Fruit fly (Drosophila melanogaster) whole organism, wandering third instar larva: ENCODE measurements around the gene Nedd8.

Experiments used
- Abd-B ChIP-seq: fragments of >200 bp; optimal IDR thresholded peaks from 2 replicates; lab custom pipeline; 2017; ENCODE audit warnings: missing biosample characterization, missing genetic modification characterization
- CG9705 ChIP-seq: fragments of 200-800 bp; sonication (Bioruptor generic); optimal IDR thresholded peaks from 2 replicates; lab custom pipeline; 2018; ENCODE audit warnings: missing biosample characterization, mild to moderate bottlenecking, missing genetic modification characterization
- CrebA ChIP-seq: fragments of 200-800 bp; sonication (Bioruptor generic); optimal IDR thresholded peaks from 2 replicates; lab custom pipeline; 2016; ENCODE audit warnings: missing biosample characterization, mild to moderate bottlenecking, missing genetic modification characterization, borderline replicate concordance
- Dfd ChIP-seq: fragments of >200 bp; optimal IDR thresholded peaks from 2 replicates; lab custom pipeline; 2017; ENCODE audit warnings: missing biosample characterization, missing genetic modification characterization
- Dif ChIP-seq: fragments of 200-275, 200-300 bp; sonication (Bioruptor generic); optimal IDR thresholded peaks from 2 replicates; lab custom pipeline; 2018; ENCODE audit warnings: missing biosample characterization, missing genetic modification characterization; ENCODE audit not compliant: partially characterized antibody
- Hnf4 ChIP-seq: fragments of 200-800 bp; sonication (Bioruptor generic); optimal IDR thresholded peaks from 2 replicates; lab custom pipeline; 2016; ENCODE audit warnings: missing biosample characterization, mild to moderate bottlenecking, missing genetic modification characterization
- Hr83 ChIP-seq: fragments of 200-300 bp; sonication (Bioruptor generic); optimal IDR thresholded peaks from 2 replicates; lab custom pipeline; 2016; ENCODE audit warnings: missing biosample characterization, mild to moderate bottlenecking, missing genetic modification characterization, moderate library complexity; ENCODE audit not compliant: poor library complexity, severe bottlenecking
- Mio ChIP-seq: sonication (Bioruptor generic); optimal IDR thresholded peaks from 2 replicates; lab custom pipeline; 2016; ENCODE audit warnings: missing biosample characterization, missing genetic modification characterization
- Myc ChIP-seq: fragments of >200 bp; optimal IDR thresholded peaks from 2 replicates; lab custom pipeline; 2017
- N ChIP-seq: fragments of >200 bp; optimal IDR thresholded peaks from 2 replicates; lab custom pipeline; 2018; ENCODE audit warnings: missing biosample characterization, missing external identifiers, missing genetic modification characterization
- Rel ChIP-seq, 2 experiments: fragments of 200-800 bp; sonication (Bioruptor generic) in 1 of 2; optimal IDR thresholded peaks; 2 replicates in 1 of 2; 3 replicates in 1 of 2; lab custom pipeline; 2016 to 2019; ENCODE audit warnings: mild to moderate bottlenecking in 2 of 2, missing biosample characterization in 2 of 2, missing genetic modification characterization in 2 of 2, moderate library complexity in 1 of 2
- Sp1 ChIP-seq: fragments of 200-800 bp; sonication (Bioruptor generic); optimal IDR thresholded peaks from 3 replicates; lab custom pipeline; 2019; ENCODE audit warnings: missing biosample characterization, mild to moderate bottlenecking, missing genetic modification characterization, moderate library complexity
- Vsx2 ChIP-seq: fragments of 200-300, 225-300 bp; sonication (Bioruptor generic); optimal IDR thresholded peaks from 2 replicates; lab custom pipeline; 2018; ENCODE audit warnings: missing biosample characterization, missing genetic modification characterization; ENCODE audit not compliant: partially characterized antibody
- br ChIP-seq: fragments of 200-800 bp; sonication (Bioruptor generic); optimal IDR thresholded peaks from 2 replicates; lab custom pipeline; 2016; ENCODE audit warnings: missing biosample characterization, missing genetic modification characterization
- brk ChIP-seq: fragments of 200-800 bp; sonication (Bioruptor generic); optimal IDR thresholded peaks from 2 replicates; lab custom pipeline; 2016; ENCODE audit warnings: missing biosample characterization, mild to moderate bottlenecking, missing genetic modification characterization
- dl ChIP-seq, 2 experiments: fragments of 175-275, 200-275 bp in 1 of 2; fragments of 200-275 bp in 1 of 2; sonication (Bioruptor generic); optimal IDR thresholded peaks; lab custom pipeline; 2018; ENCODE audit warnings: mild to moderate bottlenecking in 2 of 2, missing biosample characterization in 2 of 2, missing genetic modification characterization in 2 of 2, moderate library complexity in 2 of 2; ENCODE audit not compliant: partially characterized antibody in 2 of 2, insufficient read depth in 1 of 2
- dmrt93B ChIP-seq: fragments of 200-800 bp; sonication (Bioruptor generic); optimal IDR thresholded peaks from 2 replicates; lab custom pipeline; 2018; ENCODE audit warnings: missing biosample characterization, mild to moderate bottlenecking, missing genetic modification characterization
- dsf ChIP-seq: sonication (Bioruptor generic); optimal IDR thresholded peaks from 2 replicates; lab custom pipeline; 2016; ENCODE audit warnings: missing biosample characterization, missing genetic modification characterization, borderline replicate concordance
- ey ChIP-seq: fragments of 200-800 bp; sonication (Bioruptor generic); optimal IDR thresholded peaks from 2 replicates; lab custom pipeline; 2016; ENCODE audit warnings: missing biosample characterization, missing genetic modification characterization
- fru ChIP-seq: fragments of 200-800 bp; sonication (Bioruptor generic); optimal IDR thresholded peaks from 3 replicates; lab custom pipeline; 2016; ENCODE audit warnings: missing biosample characterization, mild to moderate bottlenecking, missing genetic modification characterization
- h ChIP-seq: fragments of 200-800 bp; sonication (Bioruptor generic); optimal IDR thresholded peaks from 3 replicates; lab custom pipeline; 2016; ENCODE audit warnings: missing biosample characterization, mild to moderate bottlenecking, missing genetic modification characterization
- jim ChIP-seq: fragments of 175-275, 200-325 bp; sonication (Bioruptor generic); optimal IDR thresholded peaks from 2 replicates; lab custom pipeline; 2016; ENCODE audit warnings: missing biosample characterization, mild to moderate bottlenecking, missing genetic modification characterization
- lola ChIP-seq: fragments of >200 bp; optimal IDR thresholded peaks from 2 replicates; lab custom pipeline; 2017; ENCODE audit warnings: missing biosample characterization, missing genetic modification characterization
- pan ChIP-seq: fragments of >200 bp; optimal IDR thresholded peaks from 2 replicates; lab custom pipeline; 2017
- psq ChIP-seq: fragments of 200-800 bp; sonication (Bioruptor generic); optimal IDR thresholded peaks from 3 replicates; lab custom pipeline; 2017; ENCODE audit warnings: missing biosample characterization, mild to moderate bottlenecking, missing genetic modification characterization, moderate library complexity
- sv ChIP-seq: fragments of 200-800 bp; sonication (Bioruptor generic); optimal IDR thresholded peaks from 3 replicates; lab custom pipeline; 2016; ENCODE audit warnings: missing biosample characterization, missing genetic modification characterization
- tai ChIP-seq: sonication (Bioruptor generic); optimal IDR thresholded peaks from 2 replicates; lab custom pipeline; 2016; ENCODE audit warnings: missing biosample characterization, missing genetic modification characterization
- usp ChIP-seq: fragments of >200 bp; optimal IDR thresholded peaks from 2 replicates; lab custom pipeline; 2017; ENCODE audit warnings: missing biosample characterization, missing genetic modification characterization
- woc ChIP-seq: sonication (Bioruptor generic); optimal IDR thresholded peaks from 2 replicates; lab custom pipeline; 2016; ENCODE audit warnings: missing biosample characterization, mild to moderate bottlenecking, missing genetic modification characterization

Gene Nedd8

DNA sequence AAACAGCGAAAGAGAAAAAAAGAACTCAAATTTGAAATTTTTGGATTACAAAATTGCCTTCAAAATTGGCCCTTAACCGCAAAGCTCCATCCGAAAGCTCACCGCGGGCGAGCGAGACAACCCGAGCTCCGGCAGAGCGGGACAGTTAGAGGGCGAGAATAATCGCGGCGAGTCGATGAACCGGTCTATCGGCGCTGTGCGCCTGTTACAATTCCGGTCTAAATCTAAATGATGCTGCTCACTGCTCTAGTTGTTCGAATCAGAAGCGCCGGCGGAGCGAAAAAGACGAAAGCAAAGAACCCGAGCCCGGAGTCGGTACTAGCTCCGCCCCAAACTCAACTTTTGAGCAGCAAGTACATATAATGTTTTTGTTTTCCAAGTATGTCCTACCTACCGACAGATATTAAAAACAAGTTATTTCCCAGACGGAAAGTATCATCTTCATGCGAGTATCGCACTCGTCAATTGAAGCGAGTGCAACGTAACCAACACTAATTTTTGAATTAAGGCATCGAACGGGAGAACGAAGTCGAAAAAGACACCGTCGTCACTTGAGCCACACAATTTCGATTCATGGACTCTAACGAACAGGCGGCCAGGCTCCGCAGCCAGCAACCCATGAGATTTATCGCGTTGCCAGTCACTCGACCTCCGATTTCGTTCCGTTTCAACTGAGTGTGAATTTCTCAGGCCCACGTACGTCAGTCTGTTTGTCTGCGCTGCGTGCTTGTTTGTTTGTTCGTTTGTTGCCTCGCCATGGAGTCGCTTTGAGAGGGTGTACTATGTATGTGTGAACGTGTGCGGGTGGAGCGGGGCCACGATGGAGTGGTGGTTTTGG is 7.2 kb downstream of the Nedd8 start:
- TF ChIP-seq psq (peak; percentile 48), Abd-B (GFP tag; lab: Kevin White, UChicago) (no peak), fru (GFP tag; lab: Kevin White, UChicago) (peak; percentile 18), ey (GFP tag; lab: Kevin White, UChicago) (peak; percentile 11), brk (peak; percentile 59), N (GFP tag; lab: Kevin White, UChicago) (no peak), CrebA (GFP tag; lab: Kevin White, UChicago) (peak; percentile 90), woc (peak; percentile 46), Sp1 (GFP tag; lab: Kevin White, UChicago) (peak; percentile 33), Hnf4 (GFP tag; lab: Kevin White, UChicago) (peak; percentile 50), dl (GFP tag; optimal IDR thresholded peaks at IDR 0.05; lab: Kevin White, UChicago; ENCODE audit: insufficient read depth in 1 of 2, partially characterized antibody in 2 of 2) (peak; percentile 70 to 83), Vsx2 (GFP tag; lab: Kevin White, UChicago) (peak; percentile 86), Hr83 (GFP tag; lab: Kevin White, UChicago) (no peak), br (GFP tag; lab: Kevin White, UChicago) (peak; percentile 62), Myc (no peak), Dif (peak; percentile 87), h (GFP tag; lab: Kevin White, UChicago) (peak; percentile 4), Rel (GFP tag; optimal IDR thresholded peaks at IDR 0.05; lab: Kevin White, UChicago) (peak; percentile 45), Rel (tag; optimal IDR thresholded peaks at IDR 0.05; lab: Kevin White, UChicago) (peak; percentile 71)
- TF ChIP-seq, all 38 proteins: peak for 14

DNA sequence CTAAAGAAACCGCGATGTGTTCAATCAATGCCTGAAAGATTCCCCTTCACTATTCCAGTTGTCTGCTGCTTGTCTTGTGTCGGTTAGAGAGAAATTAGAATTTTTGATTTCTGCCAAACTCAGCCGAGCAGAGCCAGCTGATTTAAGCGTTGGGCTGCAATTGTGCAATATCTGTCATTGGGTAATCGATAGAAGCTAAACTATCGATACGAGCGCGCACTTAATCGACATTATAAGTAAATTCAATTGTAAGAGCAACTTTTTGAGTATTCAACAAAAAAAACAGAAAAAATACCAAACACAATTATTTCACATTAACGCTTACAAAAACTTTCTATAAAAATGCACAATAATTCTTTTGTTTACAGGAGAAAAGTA is 7.9 kb downstream of the Nedd8 start, which contains the start of gene ssp3:
Gene ssp3 (minus strand): TSS at position 164 of the 378 bp plus-strand sequence.
- no peak for TF ChIP-seq dmrt93B (GFP tag; lab: Kevin White, UChicago)
- TF ChIP-seq CG9705 (GFP tag; lab: Kevin White, UChicago) = no peak
- TF ChIP-seq psq = no peak
- TF ChIP-seq dsf (GFP tag; lab: Kevin White, UChicago) = no peak
- no peak for TF ChIP-seq Dfd (GFP tag; lab: Kevin White, UChicago)
- TF ChIP-seq tai (GFP tag; lab: Kevin White, UChicago) = peak; percentile 13
- no peak for TF ChIP-seq CrebA (GFP tag; lab: Kevin White, UChicago)

DNA sequence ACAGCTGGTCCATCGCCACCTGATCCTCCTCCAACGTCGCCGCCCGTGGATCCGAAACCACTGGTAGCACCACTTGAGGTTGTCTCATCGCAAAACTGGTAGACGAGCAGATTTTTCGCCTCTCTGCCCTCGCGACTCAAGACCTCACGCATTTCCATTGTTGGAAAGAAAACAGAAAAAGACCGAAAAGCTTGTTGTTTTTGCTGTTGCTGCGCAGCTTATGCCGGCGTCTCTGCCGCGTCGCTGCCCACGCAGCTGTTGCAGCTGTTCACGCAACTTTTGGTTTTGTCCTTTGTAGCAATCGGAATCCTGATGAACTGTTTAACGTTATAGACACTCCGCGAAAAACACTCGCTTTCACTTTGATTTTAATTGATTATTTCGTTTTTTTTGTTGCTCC is 8.3 kb downstream of the Nedd8 start:
- TF ChIP-seq usp (GFP tag; lab: Kevin White, UChicago) (no peak), dsf (GFP tag; lab: Kevin White, UChicago) (no peak), ey (GFP tag; lab: Kevin White, UChicago) (no peak), Hnf4 (GFP tag; lab: Kevin White, UChicago) (no peak), Abd-B (GFP tag; lab: Kevin White, UChicago) (no peak), lola (GFP tag; lab: Kevin White, UChicago) (no peak), pan (lab: Kevin White, UChicago) (no peak), sv (GFP tag; lab: Kevin White, UChicago) (no peak), tai (GFP tag; lab: Kevin White, UChicago) (no peak), jim (GFP tag; lab: Kevin White, UChicago) (no peak), Mio (GFP tag; lab: Kevin White, UChicago) (no peak), Hr83 (GFP tag; lab: Kevin White, UChicago) (no peak), dl (GFP tag; optimal IDR thresholded peaks at IDR 0.05; lab: Kevin White, UChicago; ENCODE audit: insufficient read depth in 1 of 2, partially characterized antibody in 2 of 2) (no peak)

DNA sequence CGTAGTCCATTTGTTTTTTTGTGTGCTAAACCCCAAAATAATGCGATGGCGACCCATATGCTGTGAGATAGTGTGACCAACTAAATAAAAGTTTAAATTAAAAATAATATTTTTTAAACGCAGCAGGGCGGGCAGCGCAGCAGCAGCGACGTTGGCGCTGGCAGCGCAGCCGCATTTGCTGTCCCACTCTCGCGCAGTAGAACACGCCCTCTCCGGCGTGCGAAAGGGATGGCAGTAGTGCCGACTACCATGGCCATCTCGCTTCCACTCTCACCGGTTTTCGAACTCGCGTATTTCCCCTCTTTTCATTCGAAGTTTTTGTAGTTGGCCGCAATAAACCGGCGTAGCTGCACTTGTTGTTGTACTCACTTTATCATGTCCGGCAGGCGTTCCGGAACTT is 15.6 kb downstream of the Nedd8 start:
- TF ChIP-seq Dif = peak; percentile 71
- no peak for TF ChIP-seq dl (GFP tag; optimal IDR thresholded peaks at IDR 0.05; lab: Kevin White, UChicago; ENCODE audit: insufficient read depth in 1 of 2, partially characterized antibody in 2 of 2)
- TF ChIP-seq Hr83 (GFP tag; lab: Kevin White, UChicago) = peak; percentile 64
- peak; percentile 67 for TF ChIP-seq Myc
- TF ChIP-seq h (GFP tag; lab: Kevin White, UChicago) = no peak
- TF ChIP-seq Vsx2 (GFP tag; lab: Kevin White, UChicago) = peak; percentile 5
- no peak for TF ChIP-seq Hnf4 (GFP tag; lab: Kevin White, UChicago)
